Fruit fly (Drosophila melanogaster): ENCODE data around the gene eIF4E1.

Gene eIF4E1

dm6 chr3L:9402157-9402890 is at the start of gene eIF4E1 (continued):
- TF ChIP-seq CG11247 (GFP tag; IDR thresholded peaks at IDR 0.05) (peak; percentile 43), CG15696 (tag; optimal IDR thresholded peaks at IDR 0.05) (peak; percentile 8), CG17612 (GFP tag; IDR thresholded peaks at IDR 0.05) (no peak), Doc2 (GFP tag; IDR thresholded peaks at IDR 0.05) (no peak), Fer3 (tag; optimal IDR thresholded peaks at IDR 0.05) (no peak), CG7928 (GFP tag; optimal IDR thresholded peaks at IDR 0.05) (no peak), ATbp (GFP tag; optimal IDR thresholded peaks at IDR 0.05) (no peak), Blimp-1 (GFP tag; optimal IDR thresholded peaks at IDR 0.05) (no peak), CG13123 (GFP tag; optimal IDR thresholded peaks at IDR 0.05) (no peak), CG11504 (tag; optimal IDR thresholded peaks at IDR 0.05) (no peak), ind (GFP tag; optimal IDR thresholded peaks at IDR 0.05) (no peak), CG12219 (GFP tag; optimal IDR thresholded peaks at IDR 0.05) (no peak), CG7786 (GFP tag; optimal IDR thresholded peaks at IDR 0.05) (no peak), sima (GFP tag; optimal IDR thresholded peaks at IDR 0.05) (no peak), CG16863 (GFP tag; optimal IDR thresholded peaks at IDR 0.05) (no peak), Xrp1 (GFP tag; IDR thresholded peaks at IDR 0.05) (no peak), Camta (GFP tag; optimal IDR thresholded peaks at IDR 0.05) (peak; percentile 32), Sry-δ (GFP tag; optimal IDR thresholded peaks at IDR 0.05) (peak; percentile 96), gcm (GFP tag; optimal IDR thresholded peaks at IDR 0.05) (no peak), Dek (tag; optimal IDR thresholded peaks at IDR 0.05) (peak; percentile 1), CTCF (GFP tag; optimal IDR thresholded peaks at IDR 0.05) (no peak), B-H2 (GFP tag; optimal IDR thresholded peaks at IDR 0.05) (peak; percentile 2), CG10959 (GFP tag; IDR thresholded peaks at IDR 0.05) (no peak), Dbx (GFP tag; IDR thresholded peaks at IDR 0.05) (0 out of 3 replicates have a peak, but pooled peaks have one; percentile 21), CG12769 (tag; optimal IDR thresholded peaks at IDR 0.05) (peak; percentile 18), zf30C (GFP tag; optimal IDR thresholded peaks at IDR 0.05) (no peak), jigr1 (GFP tag; IDR thresholded peaks at IDR 0.05) (no peak), exex (tag; optimal IDR thresholded peaks at IDR 0.05) (no peak), otp (GFP tag; IDR thresholded peaks at IDR 0.05) (no peak; the same call in 2 of the 3 replicates), org-1 (GFP tag; optimal IDR thresholded peaks at IDR 0.05) (no peak), CG17912 (GFP tag; optimal IDR thresholded peaks at IDR 0.05) (peak; percentile 29), maf-S (GFP tag; optimal IDR thresholded peaks at IDR 0.05) (peak; percentile 2), B-H1 (GFP tag; IDR thresholded peaks at IDR 0.05) (no peak), zfh2 (GFP tag; optimal IDR thresholded peaks at IDR 0.05) (peak; percentile 16), bowl (GFP tag; IDR thresholded peaks at IDR 0.05) (no peak), emc (GFP tag; optimal IDR thresholded peaks at IDR 0.05) (no peak), fru (optimal IDR thresholded peaks at IDR 0.05) (no peak), ash1 (GFP tag; optimal IDR thresholded peaks at IDR 0.05) (no peak), Atf3 (GFP tag; optimal IDR thresholded peaks at IDR 0.05) (no peak), HLH54F (GFP tag; optimal IDR thresholded peaks at IDR 0.05) (peak; percentile 29), Doc3 (GFP tag; IDR thresholded peaks at IDR 0.05; ENCODE audit: partially characterized antibody) (no peak; the same call in 2 of the 3 replicates), CG1024 (GFP tag; IDR thresholded peaks at IDR 0.05) (no peak), ac (GFP tag; optimal IDR thresholded peaks at IDR 0.05) (no peak), CG10366 (GFP tag; IDR thresholded peaks at IDR 0.05) (no peak), al (GFP tag; IDR thresholded peaks at IDR 0.05) (no peak), lmd (GFP tag; IDR thresholded peaks at IDR 0.05) (no peak), CG4282 (GFP tag; optimal IDR thresholded peaks at IDR 0.05) (no peak), H2.0 (GFP tag; IDR thresholded peaks at IDR 0.05) (no peak), Atf6 (GFP tag; IDR thresholded peaks at IDR 0.05) (no peak), tx (GFP tag; optimal IDR thresholded peaks at IDR 0.05) (no peak), CG18011 (GFP tag; optimal IDR thresholded peaks at IDR 0.05) (peak; percentile 97), sisA (GFP tag; IDR thresholded peaks at IDR 0.05) (peak; percentile 29; the same call in 1 of the 2 replicates)
